Worm (Caenorhabditis elegans) whole organism, L2 larva: Measurements from ENCODE around the gene sysm-1.

Experiments used
- C34F6.9 ChIP-seq: fragments of 150-350 bp; optimal IDR thresholded peaks from 2 replicates; lab custom pipeline; 2014; ENCODE audit warnings: missing biosample characterization, missing genetic modification characterization
- F13H6.1 ChIP-seq: sonication (generic microtip); optimal IDR thresholded peaks from 2 replicates; lab custom pipeline; 2016; ENCODE audit warnings: missing genetic modification characterization, missing compliant biosample characterization
- R02D3.7 ChIP-seq: fragments of 150-350 bp; optimal IDR thresholded peaks from 2 replicates; lab custom pipeline; 2014; ENCODE audit warnings: missing biosample characterization, missing genetic modification characterization
- Y55F3AM.14 ChIP-seq: fragments of 200-800 bp; sonication (Bioruptor generic); optimal IDR thresholded peaks from 2 replicates; lab custom pipeline; 2018; ENCODE audit warnings: mild to moderate bottlenecking, missing genetic modification characterization, missing compliant biosample characterization
- aly-2 ChIP-seq: fragments of 150-350 bp; optimal IDR thresholded peaks from 2 replicates; lab custom pipeline; 2014; ENCODE audit warnings: missing biosample characterization, missing genetic modification characterization
- ama-1 ChIP-seq: fragments of 150-350 bp; optimal IDR thresholded peaks from 2 replicates; lab custom pipeline; 2018; ENCODE audit warnings: inconsistent platforms
- blmp-1 ChIP-seq: sonication (generic microtip); optimal IDR thresholded peaks from 2 replicates; lab custom pipeline; 2017; ENCODE audit warnings: missing genetic modification characterization, mild to moderate bottlenecking, missing compliant biosample characterization, antibody characterized with exemption, moderate library complexity; ENCODE audit not compliant: insufficient read depth
- ceh-16 ChIP-seq: fragments of 150-350 bp; optimal IDR thresholded peaks from 2 replicates; lab custom pipeline; 2014; ENCODE audit warnings: missing biosample characterization, missing genetic modification characterization
- crh-2 ChIP-seq: sonication (generic microtip); optimal IDR thresholded peaks from 2 replicates; lab custom pipeline; 2017; ENCODE audit warnings: missing biosample characterization, missing genetic modification characterization
- egl-27 ChIP-seq: sonication (generic microtip); optimal IDR thresholded peaks from 3 replicates; lab custom pipeline; 2017; ENCODE audit warnings: missing biosample characterization, missing genetic modification reagents, missing genetic modification characterization
- elt-1 ChIP-seq: fragments of 150-350 bp; optimal IDR thresholded peaks from 2 replicates; lab custom pipeline; 2014; ENCODE audit warnings: missing biosample characterization, missing genetic modification characterization
- fos-1 ChIP-seq: fragments of 150-350 bp; optimal IDR thresholded peaks from 2 replicates; lab custom pipeline; 2014; ENCODE audit warnings: missing biosample characterization, missing genetic modification characterization
- gmeb-1 ChIP-seq: fragments of 150-350 bp; optimal IDR thresholded peaks from 2 replicates; lab custom pipeline; 2014; ENCODE audit warnings: missing biosample characterization, missing genetic modification characterization
- lin-11 ChIP-seq: fragments of 150-350 bp; sonication (generic microtip); optimal IDR thresholded peaks from 2 replicates; lab custom pipeline; 2014; ENCODE audit warnings: missing biosample characterization, missing genetic modification characterization, inconsistent platforms, mixed read lengths
- lin-39 ChIP-seq: fragments of 150-350 bp; optimal IDR thresholded peaks from 2 replicates; lab custom pipeline; 2014; ENCODE audit warnings: missing biosample characterization, missing genetic modification reagents, missing genetic modification characterization
- lsy-2 ChIP-seq, 2 experiments: fragments of 150-350 bp in 1 of 2; sonication (generic microtip) in 1 of 2; optimal IDR thresholded peaks; 2 replicates each; lab custom pipeline; 2014 to 2017; ENCODE audit warnings: missing biosample characterization in 2 of 2, missing genetic modification characterization in 2 of 2
- mab-5 ChIP-seq: fragments of 150-350 bp; optimal IDR thresholded peaks from 2 replicates; lab custom pipeline; 2014; ENCODE audit warnings: missing biosample characterization, missing genetic modification characterization
- mbf-1 ChIP-seq: sonication (generic microtip); optimal IDR thresholded peaks from 2 replicates; lab custom pipeline; 2017; ENCODE audit warnings: missing biosample characterization, missing genetic modification characterization
- mdl-1 ChIP-seq, 2 experiments: fragments of 150-350 bp in 1 of 2; sonication (generic microtip) in 1 of 2; optimal IDR thresholded peaks; 2 replicates each; lab custom pipeline; 2017; ENCODE audit warnings: missing biosample characterization in 2 of 2, missing genetic modification characterization in 2 of 2
- nhr-11 ChIP-seq: fragments of 150-350 bp; optimal IDR thresholded peaks from 2 replicates; lab custom pipeline; 2014; ENCODE audit warnings: missing biosample characterization, missing genetic modification characterization
- nhr-12 ChIP-seq: fragments of 150-350 bp; optimal IDR thresholded peaks from 2 replicates; lab custom pipeline; 2014; ENCODE audit warnings: missing biosample characterization, missing genetic modification characterization
- nhr-129 ChIP-seq: fragments of 150-350 bp; optimal IDR thresholded peaks from 2 replicates; lab custom pipeline; 2014; ENCODE audit warnings: missing biosample characterization, missing genetic modification characterization
- nhr-21 ChIP-seq: fragments of 150-350 bp; optimal IDR thresholded peaks from 2 replicates; lab custom pipeline; 2014; ENCODE audit warnings: missing biosample characterization, missing genetic modification characterization
- nhr-23 ChIP-seq: fragments of 150-350 bp; optimal IDR thresholded peaks from 2 replicates; lab custom pipeline; 2014; ENCODE audit warnings: missing biosample characterization, missing genetic modification reagents, missing genetic modification characterization
- nhr-237 ChIP-seq: fragments of 150-350 bp; optimal IDR thresholded peaks from 2 replicates; lab custom pipeline; 2014; ENCODE audit warnings: missing biosample characterization, missing genetic modification characterization
- nhr-25 ChIP-seq: fragments of 150-350 bp; sonication (generic microtip); optimal IDR thresholded peaks from 3 replicates; lab custom pipeline; 2014; ENCODE audit warnings: missing biosample characterization, missing genetic modification characterization
- nhr-6 ChIP-seq: fragments of 150-350 bp; optimal IDR thresholded peaks from 2 replicates; lab custom pipeline; 2014; ENCODE audit warnings: missing biosample characterization, missing genetic modification characterization
- nhr-77 ChIP-seq: fragments of 150-350 bp; optimal IDR thresholded peaks from 2 replicates; lab custom pipeline; 2014; ENCODE audit warnings: missing biosample characterization, missing genetic modification characterization
- skn-1 ChIP-seq: sonication (generic microtip); optimal IDR thresholded peaks from 2 replicates; lab custom pipeline; 2017; ENCODE audit warnings: missing biosample characterization, missing genetic modification characterization
- sma-3 ChIP-seq: sonication (generic microtip); optimal IDR thresholded peaks from 2 replicates; lab custom pipeline; 2016; ENCODE audit warnings: missing genetic modification reagents, missing genetic modification characterization, missing compliant biosample characterization
- sma-9 ChIP-seq, 2 experiments: fragments of 150-350 bp in 1 of 2; sonication (generic microtip) in 1 of 2; optimal IDR thresholded peaks; 2 replicates each; lab custom pipeline; 2014 to 2016; ENCODE audit warnings: missing genetic modification characterization in 2 of 2, mild to moderate bottlenecking in 1 of 2, missing biosample characterization in 1 of 2, missing compliant biosample characterization in 1 of 2, missing genetic modification reagents in 1 of 2, moderate library complexity in 1 of 2
- snpc-4 ChIP-seq: fragments of 150-350 bp; optimal IDR thresholded peaks from 2 replicates; lab custom pipeline; 2014; ENCODE audit warnings: missing biosample characterization, missing genetic modification characterization
- unc-39 ChIP-seq: fragments of 150-350 bp; optimal IDR thresholded peaks from 2 replicates; lab custom pipeline; 2014; ENCODE audit warnings: missing biosample characterization, missing genetic modification characterization
- unc-55 ChIP-seq: fragments of 150-350 bp; sonication (generic microtip); optimal IDR thresholded peaks from 3 replicates; lab custom pipeline; 2014; ENCODE audit warnings: missing biosample characterization, missing genetic modification reagents, missing genetic modification characterization
- ztf-1 ChIP-seq: fragments of 200-800 bp; sonication (Bioruptor generic); conservative IDR thresholded peaks from 2 replicates; pipeline ENCODE4 v1.3.6; 2022; ENCODE audit warnings: missing genetic modification characterization, missing compliant biosample characterization
- ztf-11 ChIP-seq: sonication (generic microtip); optimal IDR thresholded peaks from 2 replicates; lab custom pipeline; 2017; ENCODE audit warnings: missing biosample characterization, missing genetic modification characterization

sysm-1 gene

DNA sequence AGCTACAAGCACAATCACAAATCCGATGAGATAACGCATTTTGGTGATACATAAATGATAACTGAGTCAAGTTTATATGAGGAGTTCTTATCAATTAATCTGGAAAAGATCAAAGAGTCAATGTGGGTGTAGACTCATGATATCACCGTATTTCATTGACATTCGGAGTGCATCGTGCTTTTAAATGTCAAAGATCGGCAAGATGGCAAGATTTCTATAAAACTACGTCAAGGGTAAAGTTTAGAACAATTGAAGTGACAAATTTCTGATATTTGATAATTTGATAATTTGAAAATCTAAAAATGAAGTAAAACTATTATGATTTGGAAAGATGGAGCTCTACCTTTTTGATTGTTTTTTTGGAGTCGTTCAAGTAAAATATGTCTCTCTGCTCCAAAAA is at the start of gene sysm-1:
Gene sysm-1, minus strand, starts transcription at position 101 of the 400 bp plus-strand sequence.
- TF ChIP-seq mab-5 (tag; lab: Kevin White, UChicago) (no peak), aly-2 (tag; lab: Kevin White, UChicago) (no peak), unc-55 (GFP tag; lab: Kevin White, UChicago) (no peak), nhr-11 (tag; lab: Kevin White, UChicago) (no peak), nhr-129 (no peak), fos-1 (tag; lab: Kevin White, UChicago) (no peak), snpc-4 (tag; lab: Kevin White, UChicago) (no peak), nhr-23 (no peak), sma-3 (no peak), ama-1 (lab: Kevin White, UChicago) (no peak), Y55F3AM.14 (GFP tag; lab: Kevin White, UChicago) (no peak), nhr-21 (tag; lab: Kevin White, UChicago) (no peak), R02D3.7 (tag; lab: Kevin White, UChicago) (no peak), lin-39 (tag; lab: Kevin White, UChicago) (no peak), mdl-1 (tag; optimal IDR thresholded peaks at IDR 0.05; lab: Kevin White, UChicago) (no peak), unc-39 (no peak), nhr-6 (tag; lab: Kevin White, UChicago) (no peak), lsy-2 (tag; optimal IDR thresholded peaks at IDR 0.05; lab: Kevin White, UChicago) (no peak), ceh-16 (tag; lab: Kevin White, UChicago) (no peak), nhr-237 (no peak)

DNA sequence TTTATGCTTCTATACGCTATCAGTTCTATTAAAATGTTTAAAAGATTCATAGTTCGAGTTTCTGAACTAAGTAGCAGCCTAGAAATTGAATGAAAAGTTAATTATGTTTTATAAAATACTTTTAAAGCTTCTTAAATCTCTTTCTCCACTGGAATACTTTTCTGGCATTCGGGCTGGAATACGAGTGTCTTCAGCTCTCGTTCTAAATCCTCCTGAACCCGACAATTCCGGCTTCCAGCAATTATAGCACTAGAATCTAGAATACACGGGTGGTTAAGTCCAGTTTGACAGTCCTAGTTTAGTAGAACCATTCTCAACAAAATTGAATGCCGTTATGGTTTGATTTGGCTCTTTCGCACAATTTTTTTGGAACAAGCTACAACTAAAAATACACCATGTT is 49.3 kb upstream of the sysm-1 start:
- TF ChIP-seq sma-3 (no peak), skn-1 (tag; lab: Kevin White, UChicago) (no peak), mdl-1 (tag; optimal IDR thresholded peaks at IDR 0.05; lab: Kevin White, UChicago) (no peak), blmp-1 (no peak), F13H6.1 (tag; lab: Kevin White, UChicago) (no peak), nhr-25 (tag; lab: Kevin White, UChicago) (no peak), nhr-12 (tag; lab: Kevin White, UChicago) (no peak)

DNA sequence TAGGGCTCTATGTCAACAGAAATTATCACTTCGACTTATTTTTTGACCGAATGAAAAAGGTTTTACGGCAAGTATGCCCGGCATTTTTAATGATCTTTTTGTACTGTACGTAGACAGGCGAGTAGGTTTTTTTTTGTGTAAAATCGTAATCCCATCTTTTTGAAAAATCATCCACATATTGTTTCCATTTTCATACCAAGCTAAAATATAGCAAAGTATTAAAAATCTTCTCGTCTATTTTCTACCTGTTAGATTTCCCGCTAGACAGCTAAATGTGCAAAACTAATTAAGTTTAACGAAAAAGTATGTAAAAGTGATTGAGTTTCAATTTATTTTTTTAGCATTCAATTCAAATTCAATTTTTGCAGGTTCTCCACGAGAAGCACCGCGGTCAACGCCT is 48.4 kb upstream of the sysm-1 start, which contains the start of gene C16D2.1:
Gene C16D2.1, plus strand, starts transcription at position 301 of the 400 bp plus-strand sequence.
- TF ChIP-seq R02D3.7 (tag; lab: Kevin White, UChicago) (no peak), mbf-1 (no peak), crh-2 (tag; lab: Kevin White, UChicago) (no peak), skn-1 (tag; lab: Kevin White, UChicago) (no peak), F13H6.1 (tag; lab: Kevin White, UChicago) (no peak), nhr-77 (no peak), ceh-16 (tag; lab: Kevin White, UChicago) (no peak), sma-3 (no peak), mdl-1 (tag; optimal IDR thresholded peaks at IDR 0.05; lab: Kevin White, UChicago) (no peak), nhr-21 (tag; lab: Kevin White, UChicago) (no peak), nhr-11 (tag; lab: Kevin White, UChicago) (no peak), snpc-4 (tag; lab: Kevin White, UChicago) (no peak)

DNA sequence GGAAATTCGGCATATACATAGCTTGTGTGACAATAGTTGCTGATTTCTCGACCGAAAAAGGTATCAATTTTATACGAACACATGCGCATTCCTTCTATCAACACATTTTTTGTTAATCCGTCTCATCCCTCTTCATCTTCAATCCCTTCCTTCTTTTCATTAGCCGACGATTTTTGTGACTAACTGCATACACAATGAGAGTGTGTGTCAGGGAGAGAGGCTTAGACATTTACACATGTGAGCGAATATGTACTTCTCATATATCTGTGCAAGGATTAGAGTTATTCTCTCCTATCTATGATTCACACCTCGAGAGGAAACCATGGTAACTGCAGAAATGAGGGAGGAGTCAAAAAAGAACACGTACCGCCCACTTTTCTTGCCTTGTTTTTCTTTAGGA is 47.3 kb upstream of the sysm-1 start:
- TF ChIP-seq fos-1 (tag; lab: Kevin White, UChicago) (peak; percentile 27), elt-1 (no peak), ztf-11 (tag; lab: Kevin White, UChicago) (no peak), blmp-1 (no peak), R02D3.7 (tag; lab: Kevin White, UChicago) (no peak)

DNA sequence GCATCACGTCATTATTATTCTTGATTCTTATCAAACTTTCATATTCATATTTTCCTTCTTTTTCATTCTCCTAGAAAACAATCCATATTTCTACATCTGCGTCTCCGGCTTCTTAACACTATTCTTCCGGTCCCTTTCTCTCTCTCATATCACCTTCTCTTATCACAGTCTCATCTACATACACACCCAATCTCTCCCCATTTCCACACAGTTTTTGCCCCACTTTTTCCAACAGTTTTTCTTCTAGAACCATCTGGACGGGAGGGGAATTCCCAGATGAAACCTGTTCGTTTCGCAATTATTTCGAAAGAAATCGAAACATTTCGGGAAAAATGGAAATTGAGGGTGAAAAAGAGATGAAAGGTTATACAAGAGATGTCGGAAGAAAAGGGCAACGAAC is 45.1 kb upstream of the sysm-1 start:
- peak; percentile 49 for TF ChIP-seq gmeb-1 (tag; lab: Kevin White, UChicago)
- peak; percentile 93 for TF ChIP-seq fos-1 (tag; lab: Kevin White, UChicago)
- TF ChIP-seq sma-9 (GFP tag; optimal IDR thresholded peaks at IDR 0.05; lab: Kevin White, UChicago) = peak; percentile 42
- no peak for TF ChIP-seq sma-9 (tag; optimal IDR thresholded peaks at IDR 0.05; lab: Kevin White, UChicago)
- TF ChIP-seq sma-3 = peak; percentile 49
- TF ChIP-seq nhr-25 (tag; lab: Kevin White, UChicago) = peak; percentile 62
- no peak for TF ChIP-seq unc-39
- TF ChIP-seq nhr-21 (tag; lab: Kevin White, UChicago) = peak; percentile 83
- TF ChIP-seq mdl-1 (tag; optimal IDR thresholded peaks at IDR 0.05; lab: Kevin White, UChicago) = no peak
- TF ChIP-seq lin-11 (tag; lab: Kevin White, UChicago) = no peak
- TF ChIP-seq lsy-2 (tag; optimal IDR thresholded peaks at IDR 0.05; lab: Kevin White, UChicago) = peak in 1 of 2 experiments; percentile 47
- peak; percentile 61 for TF ChIP-seq ama-1 (lab: Kevin White, UChicago)
- no peak for TF ChIP-seq ztf-1 (GFP tag; lab: Robert Waterston, UW)
- TF ChIP-seq crh-2 (tag; lab: Kevin White, UChicago) = peak; percentile 69
- peak; percentile 72 for TF ChIP-seq C34F6.9 (tag; lab: Kevin White, UChicago)
- TF ChIP-seq egl-27 (tag; lab: Kevin White, UChicago) = peak; percentile 63
- TF ChIP-seq mab-5 (tag; lab: Kevin White, UChicago) = no peak
- TF ChIP-seq nhr-129 = peak; percentile 40
